Worm (Caenorhabditis elegans) whole organism, L3 larva: ENCODE results near the gene faah-5.

Source experiments
- ceh-16 ChIP-seq: sonication (generic microtip); optimal IDR thresholded peaks from 2 replicates; lab custom pipeline; 2017; ENCODE audit warnings: missing biosample characterization, missing genetic modification characterization
- elt-1 ChIP-seq: fragments of 150-350 bp; optimal IDR thresholded peaks from 2 replicates; lab custom pipeline; 2014; ENCODE audit warnings: missing biosample characterization, missing genetic modification characterization
- fkh-2 ChIP-seq: fragments of 150-350 bp; optimal IDR thresholded peaks from 2 replicates; lab custom pipeline; 2014; ENCODE audit warnings: missing biosample characterization, missing genetic modification reagents, missing genetic modification characterization
- nhr-25 ChIP-seq: sonication (generic microtip); optimal IDR thresholded peaks from 2 replicates; lab custom pipeline; 2017; ENCODE audit warnings: missing biosample characterization, missing genetic modification characterization
- pha-4 ChIP-seq: fragments of 150-350 bp; optimal IDR thresholded peaks from 2 replicates; lab custom pipeline; 2014; ENCODE audit warnings: missing biosample characterization, missing genetic modification reagents, missing genetic modification characterization
- pqm-1 ChIP-seq: fragments of 150-350 bp; optimal IDR thresholded peaks from 2 replicates; lab custom pipeline; 2017; ENCODE audit warnings: missing biosample characterization, missing genetic modification characterization, inconsistent platforms
- unc-62 ChIP-seq: fragments of 150-350 bp; sonication (generic microtip); optimal IDR thresholded peaks from 4 replicates; lab custom pipeline; 2014; ENCODE audit warnings: missing biosample characterization, missing genetic modification reagents, missing genetic modification characterization
- ztf-11 ChIP-seq: fragments of 150-350 bp; optimal IDR thresholded peaks from 2 replicates; lab custom pipeline; 2014; ENCODE audit warnings: missing biosample characterization, missing genetic modification characterization

DNA sequence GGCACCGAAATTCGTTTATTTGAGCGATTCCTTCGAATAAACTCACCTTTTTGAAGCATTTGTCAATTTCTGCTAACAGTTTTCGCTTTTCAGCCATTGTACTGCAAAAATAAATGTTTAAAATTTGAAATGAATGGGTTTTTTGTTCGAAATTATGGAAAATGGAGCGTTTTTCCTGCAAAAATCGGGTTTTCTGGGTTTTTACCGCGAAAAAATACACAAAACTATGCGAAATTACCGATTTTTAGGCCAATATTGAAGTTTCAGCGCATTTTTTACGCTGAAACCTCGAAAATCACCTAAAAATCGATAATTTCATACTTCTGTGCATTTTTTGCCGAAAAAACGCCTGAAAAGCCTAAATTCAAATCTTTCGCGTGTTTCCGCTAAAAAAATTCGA is 44.9 kb downstream of the faah-5 start, which contains the start of gene ntl-3:
- no peak for TF ChIP-seq ceh-16 (tag; lab: Kevin White, UChicago)
- no peak for TF ChIP-seq pqm-1 (tag; lab: Kevin White, UChicago)
- TF ChIP-seq unc-62: no peak
- no peak for TF ChIP-seq nhr-25
- no peak for TF ChIP-seq fkh-2 (tag; lab: Kevin White, UChicago)
- TF ChIP-seq elt-1 (tag; lab: Kevin White, UChicago): no peak
- TF ChIP-seq pha-4 (tag; lab: Kevin White, UChicago): no peak
- TF ChIP-seq ztf-11 (tag; lab: Kevin White, UChicago): no peak
